Worm (Caenorhabditis elegans): Measurements from ENCODE around the gene R09D1.14.

- TF ChIP-seq ref-1 (GFP tag; conservative IDR thresholded peaks at IDR 0.05) (no peak), ztf-29 (GFP tag; IDR thresholded peaks at IDR 0.05) (no peak), flt-1 (GFP tag; IDR thresholded peaks at IDR 0.05) (no peak), med-1 (GFP tag; optimal IDR thresholded peaks at IDR 0.05; ENCODE audit: insufficient read depth) (no peak)
Measured at ce11 chrII:9498589-9498988, 39.2 kb upstream of the R09D1.14 start.
